Fruit fly (Drosophila melanogaster): ENCODE results near the gene Pi3K92E.

DNA sequence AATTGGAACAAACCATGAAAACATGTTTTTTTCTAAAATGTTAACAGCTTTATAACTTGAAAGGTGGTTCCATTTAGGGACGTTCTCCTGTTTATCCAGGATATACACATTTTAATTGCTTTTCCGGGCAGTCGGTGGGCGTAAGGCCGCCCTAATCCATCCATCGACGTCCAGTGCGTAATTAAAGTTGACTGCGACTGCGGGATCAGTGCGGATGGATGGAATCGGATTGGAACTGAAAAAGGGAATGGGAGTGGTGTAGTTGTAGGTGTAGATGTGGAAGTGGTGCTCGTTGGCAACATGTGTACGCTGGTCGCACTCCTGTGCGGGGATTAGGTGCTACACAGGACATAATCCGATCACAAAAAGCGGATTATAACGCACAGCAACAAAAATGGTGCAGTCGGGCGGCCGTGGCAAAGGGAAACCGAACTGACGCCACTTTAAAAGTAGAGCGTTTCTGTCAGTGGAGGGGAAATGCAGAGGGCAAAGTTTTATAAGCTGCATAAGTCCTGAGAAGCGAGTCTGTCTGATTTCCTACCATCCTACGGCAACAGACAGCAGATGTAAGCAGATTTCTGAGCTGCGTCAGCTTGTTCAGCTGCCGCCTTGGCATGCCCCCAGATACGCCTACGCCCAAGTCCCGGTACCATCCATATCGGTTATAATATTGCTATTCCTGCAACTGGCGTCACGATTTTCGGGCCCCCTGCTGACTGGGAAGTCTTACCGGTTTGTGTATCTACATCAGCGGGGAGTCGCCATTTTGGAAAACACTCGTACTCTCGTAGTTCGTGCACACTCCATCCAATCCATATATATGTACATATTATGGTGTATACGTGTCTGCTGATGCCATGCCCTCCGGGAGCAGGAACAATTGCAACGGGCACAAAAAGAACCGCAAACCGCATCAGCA is 36.9 kb downstream of the Pi3K92E start:
- TF ChIP-seq CG32767 (GFP tag; IDR thresholded peaks at IDR 0.05) (peak; percentile 60), Atf3 (GFP tag; optimal IDR thresholded peaks at IDR 0.05) (no peak), CG6683 (GFP tag; optimal IDR thresholded peaks at IDR 0.05) (no peak), hkb (optimal IDR thresholded peaks at IDR 0.05) (no peak), hkb (GFP tag; IDR thresholded peaks at IDR 0.05) (no peak), CG1602 (GFP tag; optimal IDR thresholded peaks at IDR 0.05) (no peak), sna (GFP tag; IDR thresholded peaks at IDR 0.05; ENCODE audit: partially characterized antibody) (no peak), Nf-YB (GFP tag; optimal IDR thresholded peaks at IDR 0.05) (no peak), peb (GFP tag; IDR thresholded peaks at IDR 0.05) (no peak), shn (GFP tag; optimal IDR thresholded peaks at IDR 0.05) (no peak), btn (GFP tag; optimal IDR thresholded peaks at IDR 0.05) (no peak)

Measured in whole organism, embryonic.